Fruit fly (Drosophila melanogaster): ENCODE measurements around the gene CG18764.

Gene CG18764

DNA sequence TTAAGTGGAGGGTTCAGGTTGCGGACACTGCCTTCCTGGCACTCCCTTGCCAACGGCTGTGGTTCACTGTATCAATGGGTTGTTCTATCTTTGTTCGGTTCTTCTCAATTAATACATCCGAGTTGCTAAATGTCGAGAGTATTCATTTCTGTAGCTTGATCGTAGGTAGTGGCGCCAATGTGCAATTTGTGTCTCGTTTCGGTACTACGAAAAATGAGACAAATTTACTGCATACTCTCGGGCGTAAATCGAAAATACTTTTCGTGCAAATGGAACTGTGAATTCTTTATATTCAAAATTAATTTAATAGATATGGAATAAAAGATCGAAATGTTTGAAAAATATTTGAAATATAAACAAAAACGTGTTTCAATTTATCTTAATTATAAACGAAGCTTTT lies 38.8 kb downstream of the CG18764 start:
- TF ChIP-seq D19B (GFP tag; optimal IDR thresholded peaks at IDR 0.05) (no peak), CG12236 (GFP tag; optimal IDR thresholded peaks at IDR 0.05) (no peak), CG11560 (tag; IDR thresholded peaks at IDR 0.05) (no peak), CG10431 (GFP tag; optimal IDR thresholded peaks at IDR 0.05) (no peak), CG1603 (tag; optimal IDR thresholded peaks at IDR 0.05) (no peak), croc (GFP tag; conservative IDR thresholded peaks at IDR 0.05) (no peak), CG4707 (GFP tag; optimal IDR thresholded peaks at IDR 0.05) (no peak), sd (tag; optimal IDR thresholded peaks at IDR 0.05) (no peak), ase (GFP tag; IDR thresholded peaks at IDR 0.05) (0 out of 3 replicates have a peak, but pooled peaks have one; percentile 8), psq (GFP tag; optimal IDR thresholded peaks at IDR 0.05) (no peak), zen (tag; optimal IDR thresholded peaks at IDR 0.05) (no peak), CG15601 (tag; optimal IDR thresholded peaks at IDR 0.05) (no peak), CG15073 (GFP tag; optimal IDR thresholded peaks at IDR 0.05) (no peak), CG6791 (GFP tag; IDR thresholded peaks at IDR 0.05; ENCODE audit: partially characterized antibody) (no peak; the same call in 2 of the 3 replicates), CG10267 (tag; optimal IDR thresholded peaks at IDR 0.05) (no peak), Blimp-1 (GFP tag; optimal IDR thresholded peaks at IDR 0.05) (no peak), Abd-B (GFP tag; optimal IDR thresholded peaks at IDR 0.05) (no peak), Rfx (GFP tag; IDR thresholded peaks at IDR 0.05) (0 out of 2 replicates have a peak, but pooled peaks have one; percentile 5), CG12659 (GFP tag; optimal IDR thresholded peaks at IDR 0.05) (no peak), CG7372 (GFP tag; IDR thresholded peaks at IDR 0.05) (no peak), CG12942 (GFP tag; optimal IDR thresholded peaks at IDR 0.05) (no peak), CG8359 (GFP tag; optimal IDR thresholded peaks at IDR 0.05; ENCODE audit: borderline replicate concordance) (no peak), CG4617 (GFP tag; optimal IDR thresholded peaks at IDR 0.05; ENCODE audit: borderline replicate concordance) (no peak), Meics (GFP tag; optimal IDR thresholded peaks at IDR 0.05) (no peak), HHEX (GFP tag; optimal IDR thresholded peaks at IDR 0.05) (no peak), bbx (GFP tag; IDR thresholded peaks at IDR 0.05; ENCODE audit: partially characterized antibody) (no peak), Ptx1 (GFP tag; IDR thresholded peaks at IDR 0.05) (no peak), al (GFP tag; IDR thresholded peaks at IDR 0.05) (no peak), chinmo (GFP tag; IDR thresholded peaks at IDR 0.05; ENCODE audit: partially characterized antibody) (peak; percentile 76; the same call in 1 of the 4 replicates), Taf1 (GFP tag; IDR thresholded peaks at IDR 0.05) (no peak), CG6654 (GFP tag; optimal IDR thresholded peaks at IDR 0.05) (no peak), Rx (GFP tag; IDR thresholded peaks at IDR 0.05) (no peak), pfk (GFP tag; optimal IDR thresholded peaks at IDR 0.05) (no peak), prd (optimal IDR thresholded peaks at IDR 0.05) (no peak), prd (GFP tag; IDR thresholded peaks at IDR 0.05) (no peak), CG17829 (tag; optimal IDR thresholded peaks at IDR 0.05) (no peak), Max (GFP tag; optimal IDR thresholded peaks at IDR 0.05) (no peak), CG2202 (tag; optimal IDR thresholded peaks at IDR 0.05) (no peak), CG5953 (GFP tag; IDR thresholded peaks at IDR 0.05) (no peak), CG15514 (GFP tag; optimal IDR thresholded peaks at IDR 0.05) (no peak), CG7839 (tag; optimal IDR thresholded peaks at IDR 0.05) (no peak), CG17802 (tag; optimal IDR thresholded peaks at IDR 0.05) (no peak), CG16815 (GFP tag; optimal IDR thresholded peaks at IDR 0.05) (no peak), CG18599 (GFP tag; optimal IDR thresholded peaks at IDR 0.05) (no peak), CG10462 (GFP tag; optimal IDR thresholded peaks at IDR 0.05) (no peak), CG9609 (GFP tag; optimal IDR thresholded peaks at IDR 0.05) (no peak), gsb-n (tag; optimal IDR thresholded peaks at IDR 0.05) (no peak), lilli (GFP tag; optimal IDR thresholded peaks at IDR 0.05) (no peak), Vsx1 (GFP tag; optimal IDR thresholded peaks at IDR 0.05) (no peak), CG2116 (GFP tag; optimal IDR thresholded peaks at IDR 0.05) (peak; percentile 4)
